Worm (Caenorhabditis elegans): ENCODE results near the gene F07C3.3.

- TF ChIP-seq B0310.2 (tag; optimal IDR thresholded peaks at IDR 0.05) (no peak), ama-1 (optimal IDR thresholded peaks at IDR 0.05) (no peak), ceh-13 (GFP tag; optimal IDR thresholded peaks at IDR 0.05) (no peak), ets-7 (tag; optimal IDR thresholded peaks at IDR 0.05) (no peak), hmbx-1 (tag; optimal IDR thresholded peaks at IDR 0.05) (no peak), sea-1 (GFP tag; conservative IDR thresholded peaks at IDR 0.05) (no peak), tra-4 (tag; optimal IDR thresholded peaks at IDR 0.05) (no peak), F13C5.2 (tag; optimal IDR thresholded peaks at IDR 0.05) (no peak), flt-1 (GFP tag; IDR thresholded peaks at IDR 0.05) (no peak), tbx-11 (GFP tag; IDR thresholded peaks at IDR 0.05) (no peak), hnd-1 (tag; optimal IDR thresholded peaks at IDR 0.05) (no peak), aly-1 (tag; optimal IDR thresholded peaks at IDR 0.05) (no peak), ceh-36 (tag; optimal IDR thresholded peaks at IDR 0.05) (no peak), hmg-4 (GFP tag; optimal IDR thresholded peaks at IDR 0.05) (no peak)
Observed at ce11 chrV:9243171-9243996, 11.2 kb upstream of the F07C3.3 start, which contains the start of gene glo-4.
